Fruit fly (Drosophila melanogaster) whole organism, embryonic: ENCODE results near the gene mTerf3.

ENCODE experiments used
- CG10147 ChIP-seq: fragments of 200-800 bp; sonication (Bioruptor generic); optimal IDR thresholded peaks from 2 replicates; lab custom pipeline; 2019; ENCODE audit warnings: missing biosample characterization, mild to moderate bottlenecking, missing genetic modification characterization, moderate library complexity
- CG10462 ChIP-seq: fragments of 200-800 bp; sonication (Bioruptor generic); optimal IDR thresholded peaks from 2 replicates; lab custom pipeline; 2016; ENCODE audit warnings: missing biosample characterization, missing genetic modification characterization
- CG11695 ChIP-seq: fragments of 200-800 bp; sonication (Bioruptor generic); IDR thresholded peaks from 3 replicates; pipeline ENCODE4 v1.3.6; 2022; ENCODE audit warnings: missing biosample characterization, missing genetic modification characterization
- CG12071 ChIP-seq: fragments of 200-800 bp; sonication (Bioruptor generic); optimal IDR thresholded peaks from 3 replicates; lab custom pipeline; 2018; ENCODE audit warnings: missing biosample characterization, mild to moderate bottlenecking, missing genetic modification characterization
- CG12942 ChIP-seq: fragments of 200-800 bp; sonication (Bioruptor generic); optimal IDR thresholded peaks from 3 replicates; lab custom pipeline; 2016; ENCODE audit warnings: missing biosample characterization, missing genetic modification characterization
- CG13296 ChIP-seq: fragments of 200-800 bp; sonication (Bioruptor generic); optimal IDR thresholded peaks from 3 replicates; lab custom pipeline; 2018; ENCODE audit warnings: missing biosample characterization, mild to moderate bottlenecking, missing genetic modification characterization
- CG15514 ChIP-seq: fragments of 200-800 bp; sonication (Bioruptor generic); optimal IDR thresholded peaks from 3 replicates; lab custom pipeline; 2017; ENCODE audit warnings: missing biosample characterization, missing genetic modification characterization, mild to moderate bottlenecking, moderate library complexity, missing genetic modification reagents
- CG15696 ChIP-seq: fragments of 200-800 bp; sonication (Bioruptor generic); optimal IDR thresholded peaks from 2 replicates; lab custom pipeline; 2019; ENCODE audit warnings: missing biosample characterization, mild to moderate bottlenecking, missing genetic modification characterization, moderate library complexity
- CG1602 ChIP-seq: fragments of 200-800 bp; sonication (Bioruptor generic); optimal IDR thresholded peaks from 3 replicates; lab custom pipeline; 2016; ENCODE audit warnings: missing biosample characterization, missing genetic modification characterization
- CG18262 ChIP-seq: fragments of 200-800 bp; optimal IDR thresholded peaks from 3 replicates; lab custom pipeline; 2019; ENCODE audit warnings: missing biosample characterization, mild to moderate bottlenecking, missing genetic modification characterization, moderate library complexity
- CG30403 ChIP-seq: fragments of 200-800 bp; sonication (Bioruptor generic); optimal IDR thresholded peaks from 3 replicates; lab custom pipeline; 2016; ENCODE audit warnings: missing biosample characterization, missing genetic modification characterization
- CG31224 ChIP-seq: fragments of 200-800 bp; sonication (Bioruptor generic); IDR thresholded peaks from 2 replicates; pipeline ENCODE4 v1.3.6; 2022; ENCODE audit warnings: missing biosample characterization, missing genetic modification characterization
- CG3163 ChIP-seq: fragments of 200-800 bp; sonication (Bioruptor generic); optimal IDR thresholded peaks from 3 replicates; lab custom pipeline; 2016; ENCODE audit warnings: missing biosample characterization, missing genetic modification characterization
- CG34224 ChIP-seq: fragments of 200-800 bp; sonication (Bioruptor generic); IDR thresholded peaks from 3 replicates; pipeline ENCODE4 v1.3.6; 2022; ENCODE audit warnings: missing biosample characterization, missing genetic modification characterization; ENCODE audit not compliant: partially characterized antibody
- CG3847 ChIP-seq: fragments of 200-800 bp; sonication (Bioruptor generic); IDR thresholded peaks from 2 replicates; pipeline ENCODE4 v1.3.6; 2022; ENCODE audit warnings: missing biosample characterization, missing genetic modification characterization
- CG3995 ChIP-seq: fragments of 200-800 bp; sonication (Bioruptor generic); optimal IDR thresholded peaks from 3 replicates; lab custom pipeline; 2016; ENCODE audit warnings: missing biosample characterization, missing genetic modification characterization
- CG4328 ChIP-seq: fragments of 200-800 bp; sonication (Bioruptor generic); optimal IDR thresholded peaks from 3 replicates; lab custom pipeline; 2017; ENCODE audit warnings: missing biosample characterization, missing genetic modification reagents, missing genetic modification characterization
- CG6654 ChIP-seq: fragments of 200-800 bp; sonication (Bioruptor generic); optimal IDR thresholded peaks from 2 replicates; lab custom pipeline; 2017; ENCODE audit warnings: missing biosample characterization, mild to moderate bottlenecking, missing genetic modification characterization
- CG6813 ChIP-seq: fragments of 200-800 bp; sonication (Bioruptor generic); optimal IDR thresholded peaks from 2 replicates; lab custom pipeline; 2017; ENCODE audit warnings: missing biosample characterization, missing genetic modification characterization, mild to moderate bottlenecking, moderate library complexity, missing genetic modification reagents
- CG7987 ChIP-seq: fragments of 200-800 bp; sonication (Bioruptor generic); optimal IDR thresholded peaks from 2 replicates; lab custom pipeline; 2018; ENCODE audit warnings: missing biosample characterization, mild to moderate bottlenecking, missing genetic modification characterization, moderate library complexity
- CG8359 ChIP-seq: fragments of 200-800 bp; sonication (Bioruptor generic); optimal IDR thresholded peaks from 2 replicates; lab custom pipeline; 2017; ENCODE audit warnings: missing biosample characterization, mild to moderate bottlenecking, missing genetic modification characterization, borderline replicate concordance
- Deaf1 ChIP-seq: fragments of 200-800 bp; optimal IDR thresholded peaks from 3 replicates; lab custom pipeline; 2019; ENCODE audit warnings: missing biosample characterization, mild to moderate bottlenecking, missing genetic modification characterization, moderate library complexity
- Doc3 ChIP-seq: fragments of 200-800 bp; sonication (Bioruptor generic); IDR thresholded peaks from 3 replicates; pipeline ENCODE4 v1.3.6; 2022; ENCODE audit warnings: missing biosample characterization, missing genetic modification characterization; ENCODE audit not compliant: partially characterized antibody
- Elba2 ChIP-seq: fragments of 200-800 bp; sonication (Bioruptor generic); optimal IDR thresholded peaks from 3 replicates; lab custom pipeline; 2016; ENCODE audit warnings: missing biosample characterization, missing genetic modification characterization
- HLH3B ChIP-seq: fragments of 200-800 bp; sonication (Bioruptor generic); IDR thresholded peaks from 2 replicates; pipeline ENCODE4 v1.3.6; 2022; ENCODE audit warnings: missing biosample characterization, missing genetic modification characterization
- Hand ChIP-seq: fragments of 200-800 bp; sonication (Bioruptor generic); optimal IDR thresholded peaks from 2 replicates; lab custom pipeline; 2017; ENCODE audit warnings: mild to moderate bottlenecking, missing biosample characterization, missing genetic modification reagents, missing genetic modification characterization
- Lpt ChIP-seq: fragments of >200 bp; optimal IDR thresholded peaks from 2 replicates; lab custom pipeline; 2018; ENCODE audit warnings: missing biosample characterization, missing genetic modification characterization
- Max ChIP-seq: fragments of 200-800 bp; sonication (Bioruptor generic); optimal IDR thresholded peaks from 2 replicates; lab custom pipeline; 2016; ENCODE audit warnings: missing biosample characterization, mild to moderate bottlenecking, missing genetic modification characterization
- Optix ChIP-seq: fragments of 200-800 bp; sonication (Bioruptor generic); IDR thresholded peaks from 3 replicates; pipeline ENCODE4 v1.3.6; 2022; ENCODE audit warnings: missing biosample characterization, missing genetic modification characterization
- Trl ChIP-seq, 3 experiments: fragments of >200 bp in 2 of 3; fragments of 200-800 bp in 1 of 3; sonication (Bioruptor generic) in 1 of 3; optimal IDR thresholded peaks; 2 replicates in 1 of 3; 3 replicates in 2 of 3; lab custom pipeline; 2016 to 2017; ENCODE audit warnings: missing biosample characterization in 1 of 3, missing genetic modification characterization in 1 of 3
- YL-1 ChIP-seq: fragments of 200-800 bp; sonication (Bioruptor generic); optimal IDR thresholded peaks from 3 replicates; lab custom pipeline; 2017; ENCODE audit warnings: missing biosample characterization, mild to moderate bottlenecking, missing genetic modification characterization
- cwo ChIP-seq: fragments of 200-800 bp; sonication (Bioruptor generic); optimal IDR thresholded peaks from 3 replicates; lab custom pipeline; 2017; ENCODE audit warnings: missing biosample characterization, missing genetic modification characterization, mild to moderate bottlenecking, moderate library complexity, missing genetic modification reagents
- disco-r ChIP-seq: fragments of 200-800 bp; sonication (Bioruptor generic); optimal IDR thresholded peaks from 2 replicates; lab custom pipeline; 2016; ENCODE audit warnings: missing biosample characterization, missing genetic modification characterization
- ewg ChIP-seq: fragments of 200-800 bp; sonication (Bioruptor generic); optimal IDR thresholded peaks from 3 replicates; lab custom pipeline; 2017; ENCODE audit warnings: mild to moderate bottlenecking, missing biosample characterization, missing genetic modification reagents, missing genetic modification characterization
- gt ChIP-seq: fragments of 200-800 bp; sonication (Bioruptor generic); IDR thresholded peaks from 2 replicates; pipeline ENCODE4 v1.3.6; 2022; ENCODE audit warnings: missing biosample characterization, missing genetic modification characterization
- maf-S ChIP-seq: fragments of 200-800 bp; sonication (Bioruptor generic); optimal IDR thresholded peaks from 2 replicates; lab custom pipeline; 2016; ENCODE audit warnings: missing biosample characterization, missing genetic modification characterization
- phol ChIP-seq: fragments of 200-800 bp; sonication (Bioruptor generic); optimal IDR thresholded peaks from 3 replicates; lab custom pipeline; 2018; ENCODE audit warnings: missing biosample characterization, mild to moderate bottlenecking, missing genetic modification characterization, moderate library complexity
- sim ChIP-seq: fragments of 200-800 bp; sonication (Bioruptor generic); IDR thresholded peaks from 2 replicates; pipeline ENCODE4 v1.3.6; 2022; ENCODE audit warnings: missing biosample characterization, missing genetic modification characterization
- slp2 ChIP-seq: fragments of 200-800 bp; sonication (Bioruptor generic); optimal IDR thresholded peaks from 2 replicates; lab custom pipeline; 2016; ENCODE audit warnings: missing biosample characterization, missing genetic modification characterization
- sna ChIP-seq: fragments of 200-800 bp; sonication (Bioruptor generic); IDR thresholded peaks from 2 replicates; pipeline ENCODE4 v1.3.6; 2022; ENCODE audit warnings: missing biosample characterization, missing genetic modification characterization; ENCODE audit not compliant: partially characterized antibody
- sr ChIP-seq: fragments of 200-800 bp; sonication (Bioruptor generic); IDR thresholded peaks from 3 replicates; pipeline ENCODE4 v1.3.6; 2022; ENCODE audit warnings: missing biosample characterization, missing genetic modification characterization
- stc ChIP-seq: fragments of 200-800 bp; sonication (Bioruptor generic); IDR thresholded peaks from 2 replicates; pipeline ENCODE4 v1.3.6; 2022; ENCODE audit warnings: missing biosample characterization, missing genetic modification characterization
- stwl ChIP-seq: fragments of 200-800 bp; sonication (Bioruptor generic); optimal IDR thresholded peaks from 3 replicates; lab custom pipeline; 2018; ENCODE audit warnings: missing biosample characterization, mild to moderate bottlenecking, missing genetic modification characterization, moderate library complexity
- tio ChIP-seq: fragments of 200-800 bp; sonication (Bioruptor generic); optimal IDR thresholded peaks from 2 replicates; lab custom pipeline; 2017; ENCODE audit warnings: missing biosample characterization, missing genetic modification characterization, inconsistent platforms
- tna ChIP-seq: fragments of 200-800 bp; sonication (Bioruptor generic); IDR thresholded peaks from 2 replicates; pipeline ENCODE4 v1.3.6; 2022; ENCODE audit warnings: missing biosample characterization, missing genetic modification characterization; ENCODE audit not compliant: partially characterized antibody
- trem ChIP-seq: fragments of 200-800 bp; optimal IDR thresholded peaks from 3 replicates; lab custom pipeline; 2019; ENCODE audit warnings: missing biosample characterization, mild to moderate bottlenecking, missing genetic modification characterization, moderate library complexity

The mTerf3 gene

dm6 chr3L:20540975-20541951 lies 20.7 kb upstream of the mTerf3 start (continued):
- TF ChIP-seq CG8359 = no peak
- no peak for TF ChIP-seq HLH3B (GFP tag; lab: Robert Waterston, UW)
- peak; percentile 57; the same call in 1 of the 3 replicates for TF ChIP-seq Doc3 (GFP tag; lab: Robert Waterston, UW)
- 0 out of 2 replicates have a peak, but pooled peaks have one; percentile 15 for TF ChIP-seq sna
- no peak for TF ChIP-seq CG6654 (GFP tag; lab: Kevin White, UChicago)
- peak; percentile 28 for TF ChIP-seq CG3163
- no peak for TF ChIP-seq tio (GFP tag; lab: Kevin White, UChicago)
- no peak for TF ChIP-seq Max
- no peak for TF ChIP-seq CG12942
- TF ChIP-seq CG18262 = no peak
- TF ChIP-seq Hand (GFP tag; lab: Kevin White, UChicago) = no peak
- TF ChIP-seq Optix (GFP tag; lab: Robert Waterston, UW) = no peak
- no peak for TF ChIP-seq sim (GFP tag; lab: Robert Waterston, UW)
- no peak for TF ChIP-seq slp2 (GFP tag; lab: Kevin White, UChicago)
- TF ChIP-seq CG3847 = peak; percentile 36; the same call in 1 of the 2 replicates
- no peak for TF ChIP-seq CG4328 (GFP tag; lab: Kevin White, UChicago)
- peak; percentile 83 for TF ChIP-seq stwl (tag; lab: Kevin White, UChicago)
- peak; percentile 96 for TF ChIP-seq CG3995 (GFP tag; lab: Kevin White, UChicago)
- TF ChIP-seq ewg (GFP tag; lab: Kevin White, UChicago) = peak; percentile 81
- no peak for TF ChIP-seq CG6813 (GFP tag; lab: Kevin White, UChicago)
- TF ChIP-seq Trl (optimal IDR thresholded peaks at IDR 0.05; lab: Kevin White, UChicago) = no peak
- no peak for TF ChIP-seq Trl (GFP tag; optimal IDR thresholded peaks at IDR 0.05; lab: Kevin White, UChicago)
- TF ChIP-seq phol (tag; lab: Kevin White, UChicago) = peak; percentile 4
- no peak for TF ChIP-seq Elba2 (GFP tag; lab: Kevin White, UChicago)
- TF ChIP-seq sr (GFP tag; lab: Robert Waterston, UW) = no peak

dm6 chr3L:20540182-20540974 lies 19.8 kb upstream of the mTerf3 start, which contains the start of gene Rcd2:
Gene Rcd2, minus strand, starts transcription at chr3L:20540417.
- TF ChIP-seq stc (GFP tag; lab: Robert Waterston, UW) (peak; percentile 83), Lpt (no peak), CG13296 (peak; percentile 95), CG10147 (GFP tag; lab: Kevin White, UChicago) (peak; percentile 93), CG30403 (GFP tag; lab: Kevin White, UChicago) (peak; percentile 62), gt (GFP tag; lab: Robert Waterston, UW) (no peak), trem (tag; lab: Kevin White, UChicago) (peak; percentile 39), CG31224 (peak; percentile 71; the same call in 1 of the 2 replicates), disco-r (GFP tag; lab: Kevin White, UChicago) (no peak), maf-S (GFP tag; lab: Kevin White, UChicago) (peak; percentile 55), cwo (peak; percentile 85), CG15696 (tag; lab: Kevin White, UChicago) (peak; percentile 63), slp2 (GFP tag; lab: Kevin White, UChicago) (peak; percentile 54), CG11695 (GFP tag; lab: Robert Waterston, UW) (peak; percentile 75), tna (GFP tag; lab: Robert Waterston, UW) (peak; percentile 89), CG1602 (GFP tag; lab: Kevin White, UChicago) (peak; percentile 35), Deaf1 (tag; lab: Kevin White, UChicago) (peak; percentile 72), CG10462 (GFP tag; lab: Kevin White, UChicago) (peak; percentile 12), YL-1 (GFP tag; lab: Kevin White, UChicago) (peak; percentile 49), CG7987 (GFP tag; lab: Kevin White, UChicago) (peak; percentile 63), CG12071 (GFP tag; lab: Kevin White, UChicago) (peak; percentile 84), CG34224 (peak; percentile 95), CG15514 (peak; percentile 79)
